Worm (Caenorhabditis elegans) whole organism, late embryonic: ENCODE measurements around the gene gcy-22.

Source experiments
- K09A11.1 ChIP-seq: sonication (generic microtip); optimal IDR thresholded peaks from 2 replicates; lab custom pipeline; 2017; ENCODE audit warnings: antibody characterized with exemption, mild to moderate bottlenecking, missing genetic modification characterization, missing compliant biosample characterization; ENCODE audit not compliant: insufficient read depth
- ceh-45 ChIP-seq: fragments of 200-800 bp; sonication (Bioruptor generic); IDR thresholded peaks from 2 replicates; pipeline ENCODE4 v1.3.6; 2022; ENCODE audit warnings: missing genetic modification reagents, missing genetic modification characterization, missing compliant biosample characterization
- ceh-6 ChIP-seq: fragments of 200-800 bp; sonication (Bioruptor generic); optimal IDR thresholded peaks from 2 replicates; lab custom pipeline; 2018; ENCODE audit warnings: mild to moderate bottlenecking, missing genetic modification characterization, missing compliant biosample characterization
- dmd-4 ChIP-seq: sonication (generic microtip); optimal IDR thresholded peaks from 2 replicates; lab custom pipeline; 2016; ENCODE audit warnings: borderline replicate concordance, missing genetic modification characterization, missing compliant biosample characterization
- ets-4 ChIP-seq: sonication (generic microtip); optimal IDR thresholded peaks from 2 replicates; lab custom pipeline; 2016; ENCODE audit warnings: missing genetic modification characterization, missing compliant biosample characterization
- hlh-30 ChIP-seq: sonication (generic microtip); optimal IDR thresholded peaks from 2 replicates; lab custom pipeline; 2017; ENCODE audit warnings: antibody characterized with exemption, missing genetic modification characterization, missing compliant biosample characterization; ENCODE audit not compliant: insufficient read depth
- mec-3 ChIP-seq: sonication (generic microtip); optimal IDR thresholded peaks from 2 replicates; lab custom pipeline; 2016; ENCODE audit warnings: borderline replicate concordance, missing genetic modification characterization, missing compliant biosample characterization
- nhr-11 ChIP-seq: fragments of 150-350 bp; optimal IDR thresholded peaks from 2 replicates; lab custom pipeline; 2014; ENCODE audit warnings: missing biosample characterization, missing genetic modification characterization
- npax-4 ChIP-seq: sonication (generic microtip); optimal IDR thresholded peaks from 2 replicates; lab custom pipeline; 2016; ENCODE audit warnings: missing genetic modification characterization, missing compliant biosample characterization
- pha-4 ChIP-seq: fragments of 150-350 bp; optimal IDR thresholded peaks from 2 replicates; lab custom pipeline; 2018; ENCODE audit warnings: missing biosample characterization, missing genetic modification reagents, missing genetic modification characterization
- pqm-1 ChIP-seq: sonication (generic microtip); optimal IDR thresholded peaks from 2 replicates; lab custom pipeline; 2016; ENCODE audit warnings: missing genetic modification characterization, missing compliant biosample characterization
- rnt-1 ChIP-seq: sonication (generic microtip); optimal IDR thresholded peaks from 2 replicates; lab custom pipeline; 2016; ENCODE audit warnings: missing genetic modification characterization, missing compliant biosample characterization

ce11 chrV:20829511-20829910 lies 4.6 kb upstream of the gcy-22 start, which contains the start of gene num-1:
- no peak for TF ChIP-seq K09A11.1 (tag; lab: Kevin White, UChicago)
- TF ChIP-seq ceh-45 = no peak
- no peak for TF ChIP-seq npax-4
- no peak for TF ChIP-seq nhr-11 (tag; lab: Kevin White, UChicago)
- TF ChIP-seq hlh-30 (tag; lab: Kevin White, UChicago) = no peak
- no peak for TF ChIP-seq ets-4 (tag; lab: Kevin White, UChicago)
- no peak for TF ChIP-seq pha-4 (tag; lab: Kevin White, UChicago)
- no peak for TF ChIP-seq ceh-6
- no peak for TF ChIP-seq rnt-1
- no peak for TF ChIP-seq mec-3 (tag; lab: Kevin White, UChicago)
- TF ChIP-seq dmd-4 (tag; lab: Kevin White, UChicago) = no peak
- TF ChIP-seq pqm-1 (tag; lab: Kevin White, UChicago) = no peak
